Worm (Caenorhabditis elegans): ENCODE data around the gene sftd-3.
A peak's percentile ranks its signal among the peaks of the same experiment; 100 is the strongest.

The sftd-3 gene

ce11 chrII:8962206-8962605 is 1.7 kb downstream of the sftd-3 start:
- TF ChIP-seq cebp-1 (GFP tag; IDR thresholded peaks at IDR 0.05): no peak
- peak; percentile 2 for TF ChIP-seq cebp-1 (tag; optimal IDR thresholded peaks at IDR 0.05)
- TF ChIP-seq T26A5.8 (tag; optimal IDR thresholded peaks at IDR 0.05): no peak
- TF ChIP-seq F57A8.1 (GFP tag; optimal IDR thresholded peaks at IDR 0.05): no peak
- TF ChIP-seq ama-1 (optimal IDR thresholded peaks at IDR 0.05): no peak
- TF ChIP-seq ama-1 (GFP tag; optimal IDR thresholded peaks at IDR 0.05): peak in 1 of 2 experiments; percentile 0
- TF ChIP-seq dox-1 (GFP tag; IDR thresholded peaks at IDR 0.05): peak; percentile 39; the same call in 1 of the 2 replicates

DNA sequence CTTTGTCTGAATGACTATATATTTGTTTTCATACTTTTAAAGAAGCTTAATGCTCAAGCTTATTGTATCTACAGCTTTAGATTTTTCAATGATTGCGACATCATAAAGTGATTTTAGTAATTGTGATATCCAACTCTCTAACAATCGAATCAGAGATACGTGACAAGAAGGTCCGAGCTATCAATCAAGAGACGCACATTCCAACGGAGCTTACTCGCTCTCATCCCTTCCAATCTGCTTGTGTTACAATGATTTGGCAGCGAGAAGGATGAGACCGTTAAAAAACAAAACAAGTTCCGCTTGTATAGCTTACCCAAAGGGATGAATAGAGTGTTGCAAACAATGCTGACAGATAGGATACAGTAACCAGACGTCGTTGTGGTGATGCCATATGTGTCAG is 2.5 kb downstream of the sftd-3 start:
- TF ChIP-seq madf-6 (GFP tag; IDR thresholded peaks at IDR 0.05) (no peak), madf-3 (GFP tag; IDR thresholded peaks at IDR 0.05) (no peak), mcd-1 (GFP tag; IDR thresholded peaks at IDR 0.05) (no peak), C17E4.6 (GFP tag; IDR thresholded peaks at IDR 0.05) (no peak)

ce11 chrII:8960414-8960813 is 3.5 kb downstream of the sftd-3 start, which contains the start of gene cal-2:
Gene cal-2 (plus strand): TSS chrII:8960714.
- no peak for TF ChIP-seq ekl-4 (GFP tag; IDR thresholded peaks at IDR 0.05)
- no peak for TF ChIP-seq lin-26 (GFP tag; IDR thresholded peaks at IDR 0.05)
- no peak for TF ChIP-seq ceh-79 (tag; optimal IDR thresholded peaks at IDR 0.05)
- TF ChIP-seq bed-2 (GFP tag; IDR thresholded peaks at IDR 0.05): no peak
- no peak for TF ChIP-seq attf-6 (GFP tag; IDR thresholded peaks at IDR 0.05)
- no peak for TF ChIP-seq rec-8 (tag; optimal IDR thresholded peaks at IDR 0.05)
- no peak for TF ChIP-seq sea-2 (GFP tag; IDR thresholded peaks at IDR 0.05)
- no peak for TF ChIP-seq hmg-1.2 (GFP tag; IDR thresholded peaks at IDR 0.05)
- TF ChIP-seq snpc-1.1 (tag; optimal IDR thresholded peaks at IDR 0.05; ENCODE audit: insufficient read depth): no peak
- no peak for TF ChIP-seq ztf-18 (tag; optimal IDR thresholded peaks at IDR 0.05)

ce11 chrII:8959081-8959480 is 4.9 kb downstream of the sftd-3 start:
- TF ChIP-seq madf-3 (GFP tag; IDR thresholded peaks at IDR 0.05) (0 out of 2 replicates have a peak, but pooled peaks have one; percentile 33), F23B12.7 (tag; optimal IDR thresholded peaks at IDR 0.05; ENCODE audit: insufficient read depth) (no peak), nhr-27 (tag; optimal IDR thresholded peaks at IDR 0.05) (no peak), lin-26 (GFP tag; IDR thresholded peaks at IDR 0.05) (no peak), bed-1 (GFP tag; IDR thresholded peaks at IDR 0.05) (no peak), tbp1 (GFP tag; optimal IDR thresholded peaks at IDR 0.05) (no peak), egrh-3 (GFP tag; IDR thresholded peaks at IDR 0.05) (no peak), lsy-27 (tag; optimal IDR thresholded peaks at IDR 0.05; ENCODE audit: borderline replicate concordance, insufficient read depth) (no peak)

ce11 chrII:8956896-8957295 is 7.1 kb downstream of the sftd-3 start:
- TF ChIP-seq aptf-3 (GFP tag; IDR thresholded peaks at IDR 0.05) (no peak), lag-1 (GFP tag; IDR thresholded peaks at IDR 0.05) (no peak), madf-6 (GFP tag; IDR thresholded peaks at IDR 0.05) (no peak), snpc-4 (GFP tag; optimal IDR thresholded peaks at IDR 0.05) (no peak), snpc-4 (tag; optimal IDR thresholded peaks at IDR 0.05) (no peak), zim-3 (tag; optimal IDR thresholded peaks at IDR 0.05) (no peak), tbp1 (GFP tag; optimal IDR thresholded peaks at IDR 0.05) (no peak), tlf-1 (GFP tag; optimal IDR thresholded peaks at IDR 0.05) (no peak), akir-1 (GFP tag; optimal IDR thresholded peaks at IDR 0.05) (no peak), ceh-40 (GFP tag; IDR thresholded peaks at IDR 0.05) (no peak)
